Worm (Caenorhabditis elegans) whole organism, L3 larva: ENCODE measurements around the gene srt-22.

Experiments
- R02D3.7 ChIP-seq: fragments of 150-350 bp; optimal IDR thresholded peaks from 2 replicates; lab custom pipeline; 2014; ENCODE audit warnings: missing biosample characterization, missing genetic modification characterization
- ZK546.5 ChIP-seq: sonication (generic microtip); optimal IDR thresholded peaks from 2 replicates; lab custom pipeline; 2017; ENCODE audit warnings: missing biosample characterization, missing genetic modification characterization
- aly-2 ChIP-seq: fragments of 150-350 bp; optimal IDR thresholded peaks from 2 replicates; lab custom pipeline; 2014; ENCODE audit warnings: missing biosample characterization, missing genetic modification characterization
- ama-1 ChIP-seq: fragments of 150-350 bp; optimal IDR thresholded peaks from 2 replicates; lab custom pipeline; 2018
- ceh-16 ChIP-seq: sonication (generic microtip); optimal IDR thresholded peaks from 2 replicates; lab custom pipeline; 2017; ENCODE audit warnings: missing biosample characterization, missing genetic modification characterization
- ceh-28 ChIP-seq: fragments of 150-350 bp; optimal IDR thresholded peaks from 2 replicates; lab custom pipeline; 2014; ENCODE audit warnings: missing biosample characterization, missing genetic modification reagents, missing genetic modification characterization
- ceh-82 ChIP-seq: fragments of 150-350 bp; optimal IDR thresholded peaks from 2 replicates; lab custom pipeline; 2014; ENCODE audit warnings: missing biosample characterization, missing genetic modification characterization
- ceh-9 ChIP-seq: sonication (generic microtip); optimal IDR thresholded peaks from 2 replicates; lab custom pipeline; 2018; ENCODE audit warnings: missing biosample characterization, missing genetic modification characterization
- daf-12 ChIP-seq: fragments of 150-350 bp; optimal IDR thresholded peaks from 2 replicates; lab custom pipeline; 2014; ENCODE audit warnings: missing biosample characterization, missing genetic modification reagents, missing genetic modification characterization
- egl-27 ChIP-seq: sonication (generic microtip); optimal IDR thresholded peaks from 4 replicates; lab custom pipeline; 2017; ENCODE audit warnings: missing biosample characterization, missing genetic modification reagents, missing genetic modification characterization
- egl-5 ChIP-seq: fragments of 150-350 bp; optimal IDR thresholded peaks from 2 replicates; lab custom pipeline; 2017; ENCODE audit warnings: missing biosample characterization, missing genetic modification reagents, missing genetic modification characterization, inconsistent platforms
- elt-1 ChIP-seq: fragments of 150-350 bp; optimal IDR thresholded peaks from 2 replicates; lab custom pipeline; 2014; ENCODE audit warnings: missing biosample characterization, missing genetic modification characterization
- elt-2 ChIP-seq: sonication (generic microtip); optimal IDR thresholded peaks from 2 replicates; lab custom pipeline; 2016; ENCODE audit warnings: missing genetic modification reagents, mild to moderate bottlenecking, missing genetic modification characterization, missing compliant biosample characterization
- elt-3 ChIP-seq, 3 experiments: fragments of 150-350 bp in 1 of 3; sonication (generic microtip) in 2 of 3; optimal IDR thresholded peaks; 2 replicates in 2 of 3; 4 replicates in 1 of 3; lab custom pipeline; 2014 to 2017; ENCODE audit warnings: missing biosample characterization in 3 of 3, missing genetic modification characterization in 3 of 3
- eor-1 ChIP-seq, 2 experiments: fragments of 150-350 bp; optimal IDR thresholded peaks; 2 replicates each; lab custom pipeline; 2014 to 2018; ENCODE audit warnings: missing biosample characterization in 2 of 2, missing genetic modification characterization in 2 of 2
- lin-15B ChIP-seq: fragments of 150-350 bp; optimal IDR thresholded peaks from 2 replicates; lab custom pipeline; 2014; ENCODE audit warnings: missing biosample characterization, missing genetic modification characterization
- lin-39 ChIP-seq: fragments of 150-350 bp; optimal IDR thresholded peaks from 2 replicates; lab custom pipeline; 2018; ENCODE audit warnings: missing biosample characterization, missing genetic modification reagents, missing genetic modification characterization
- lsy-12 ChIP-seq: sonication (generic microtip); optimal IDR thresholded peaks from 2 replicates; lab custom pipeline; 2016; ENCODE audit warnings: mild to moderate bottlenecking, missing genetic modification characterization, missing compliant biosample characterization
- mdl-1 ChIP-seq: fragments of 150-350 bp; optimal IDR thresholded peaks from 2 replicates; lab custom pipeline; 2014; ENCODE audit warnings: missing biosample characterization, missing genetic modification characterization
- nfya-1 ChIP-seq: sonication (generic microtip); optimal IDR thresholded peaks from 2 replicates; lab custom pipeline; 2017; ENCODE audit warnings: missing genetic modification characterization, mild to moderate bottlenecking, missing compliant biosample characterization, antibody characterized with exemption, moderate library complexity; ENCODE audit not compliant: insufficient read depth
- nhr-11 ChIP-seq: fragments of 150-350 bp; optimal IDR thresholded peaks from 2 replicates; lab custom pipeline; 2014; ENCODE audit warnings: missing biosample characterization, missing genetic modification characterization
- nhr-23 ChIP-seq: fragments of 150-350 bp; optimal IDR thresholded peaks from 2 replicates; lab custom pipeline; 2014; ENCODE audit warnings: missing biosample characterization, missing genetic modification reagents, missing genetic modification characterization
- nhr-28 ChIP-seq: fragments of 150-350 bp; optimal IDR thresholded peaks from 2 replicates; lab custom pipeline; 2014; ENCODE audit warnings: missing biosample characterization, missing genetic modification characterization
- nhr-43 ChIP-seq: sonication (generic microtip); optimal IDR thresholded peaks from 2 replicates; lab custom pipeline; 2016; ENCODE audit warnings: mild to moderate bottlenecking, missing genetic modification characterization, missing compliant biosample characterization; ENCODE audit not compliant: poor library complexity, severe bottlenecking
- nhr-76 ChIP-seq: fragments of 150-350 bp; sonication (generic microtip); optimal IDR thresholded peaks from 5 replicates; lab custom pipeline; 2014; ENCODE audit warnings: missing biosample characterization, missing genetic modification characterization
- nhr-77 ChIP-seq: fragments of 150-350 bp; optimal IDR thresholded peaks from 2 replicates; lab custom pipeline; 2014; ENCODE audit warnings: missing biosample characterization, missing genetic modification characterization
- pha-4 ChIP-seq: fragments of 150-350 bp; optimal IDR thresholded peaks from 2 replicates; lab custom pipeline; 2014; ENCODE audit warnings: missing biosample characterization, missing genetic modification reagents, missing genetic modification characterization
- pqm-1 ChIP-seq: fragments of 150-350 bp; optimal IDR thresholded peaks from 2 replicates; lab custom pipeline; 2017; ENCODE audit warnings: missing biosample characterization, missing genetic modification characterization, inconsistent platforms
- sea-2 ChIP-seq: fragments of 150-350 bp; sonication (generic microtip); optimal IDR thresholded peaks from 4 replicates; lab custom pipeline; 2014; ENCODE audit warnings: missing biosample characterization, missing genetic modification reagents, missing genetic modification characterization
- skn-1 ChIP-seq: fragments of 150-350 bp; optimal IDR thresholded peaks from 2 replicates; lab custom pipeline; 2014; ENCODE audit warnings: missing biosample characterization, missing genetic modification characterization
- snpc-4 ChIP-seq: fragments of 150-350 bp; optimal IDR thresholded peaks from 2 replicates; lab custom pipeline; 2014; ENCODE audit warnings: missing biosample characterization, missing genetic modification characterization
- tbx-2 ChIP-seq: sonication (generic microtip); optimal IDR thresholded peaks from 2 replicates; lab custom pipeline; 2016; ENCODE audit warnings: mild to moderate bottlenecking, missing genetic modification characterization, missing compliant biosample characterization
- unc-39 ChIP-seq: sonication (generic microtip); optimal IDR thresholded peaks from 4 replicates; lab custom pipeline; 2017; ENCODE audit warnings: missing biosample characterization, missing genetic modification characterization
- unc-62 ChIP-seq: fragments of 150-350 bp; sonication (generic microtip); optimal IDR thresholded peaks from 4 replicates; lab custom pipeline; 2014; ENCODE audit warnings: missing biosample characterization, missing genetic modification reagents, missing genetic modification characterization
- zag-1 ChIP-seq: fragments of 150-350 bp; optimal IDR thresholded peaks from 2 replicates; lab custom pipeline; 2014; ENCODE audit warnings: missing biosample characterization, missing genetic modification characterization
- ztf-11 ChIP-seq: fragments of 150-350 bp; optimal IDR thresholded peaks from 2 replicates; lab custom pipeline; 2014; ENCODE audit warnings: missing biosample characterization, missing genetic modification characterization
- ztf-4 ChIP-seq: fragments of 150-350 bp; optimal IDR thresholded peaks from 2 replicates; lab custom pipeline; 2014; ENCODE audit warnings: missing biosample characterization, missing genetic modification characterization

Gene srt-22

ce11 chrV:15350615-15351014 is 34.9 kb upstream of the srt-22 start, which contains the start of gene clec-231:
Gene clec-231, minus strand, starts transcription at chrV:15350715.
- TF ChIP-seq nhr-28 (no peak), ama-1 (lab: Kevin White, UChicago) (no peak), lin-39 (tag; lab: Kevin White, UChicago) (no peak), ztf-4 (no peak), egl-27 (tag; lab: Kevin White, UChicago) (no peak), ceh-82 (no peak), sea-2 (GFP tag; lab: Kevin White, UChicago) (no peak), elt-3 (tag; optimal IDR thresholded peaks at IDR 0.05; lab: Kevin White, UChicago) (no peak), snpc-4 (no peak), mdl-1 (tag; lab: Kevin White, UChicago) (no peak), elt-2 (tag; lab: Kevin White, UChicago) (no peak), eor-1 (tag; optimal IDR thresholded peaks at IDR 0.05; lab: Kevin White, UChicago) (no peak), nhr-23 (no peak)

DNA sequence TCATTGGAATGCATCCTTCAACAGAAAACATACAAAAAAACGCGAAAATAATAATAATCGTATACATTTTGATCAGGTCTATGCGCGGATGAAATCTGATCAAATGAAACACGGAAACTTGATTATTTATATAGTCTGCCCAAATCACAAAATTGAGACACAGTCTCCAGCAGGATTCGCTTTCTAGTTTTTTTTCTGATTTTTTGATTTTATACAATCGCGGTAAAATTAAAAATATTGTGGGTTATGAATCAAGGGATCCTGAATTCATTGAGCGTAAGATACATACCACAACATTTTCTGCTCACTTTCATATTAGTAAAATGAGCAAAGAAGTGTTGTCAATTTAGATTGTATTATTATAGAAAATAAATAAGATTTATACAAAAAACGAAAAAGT is 33.3 kb upstream of the srt-22 start, which contains the start of gene clec-230:
clec-230 (minus strand) TSS at position 101 of the 400 bp plus-strand sequence.
- no peak for TF ChIP-seq nhr-11 (tag; lab: Kevin White, UChicago)
- TF ChIP-seq nhr-77 = no peak
- TF ChIP-seq pqm-1 (tag; lab: Kevin White, UChicago) = no peak
- no peak for TF ChIP-seq pha-4 (tag; lab: Kevin White, UChicago)
- no peak for TF ChIP-seq ceh-9 (tag; lab: Kevin White, UChicago)
- no peak for TF ChIP-seq aly-2
- no peak for TF ChIP-seq ZK546.5 (tag; lab: Kevin White, UChicago)
- no peak for TF ChIP-seq elt-1 (tag; lab: Kevin White, UChicago)
- TF ChIP-seq daf-12 (tag; lab: Kevin White, UChicago) = no peak
- TF ChIP-seq nhr-76 = no peak
- TF ChIP-seq ztf-11 (tag; lab: Kevin White, UChicago) = no peak
- TF ChIP-seq zag-1 (tag; lab: Kevin White, UChicago) = no peak
- TF ChIP-seq egl-27 (tag; lab: Kevin White, UChicago) = no peak
- no peak for TF ChIP-seq lsy-12 (tag; lab: Kevin White, UChicago)
- TF ChIP-seq egl-5 = no peak
- TF ChIP-seq elt-3 (tag; optimal IDR thresholded peaks at IDR 0.05; lab: Kevin White, UChicago) = no peak
- TF ChIP-seq lin-39 (tag; lab: Kevin White, UChicago) = no peak
- TF ChIP-seq tbx-2 = no peak

DNA sequence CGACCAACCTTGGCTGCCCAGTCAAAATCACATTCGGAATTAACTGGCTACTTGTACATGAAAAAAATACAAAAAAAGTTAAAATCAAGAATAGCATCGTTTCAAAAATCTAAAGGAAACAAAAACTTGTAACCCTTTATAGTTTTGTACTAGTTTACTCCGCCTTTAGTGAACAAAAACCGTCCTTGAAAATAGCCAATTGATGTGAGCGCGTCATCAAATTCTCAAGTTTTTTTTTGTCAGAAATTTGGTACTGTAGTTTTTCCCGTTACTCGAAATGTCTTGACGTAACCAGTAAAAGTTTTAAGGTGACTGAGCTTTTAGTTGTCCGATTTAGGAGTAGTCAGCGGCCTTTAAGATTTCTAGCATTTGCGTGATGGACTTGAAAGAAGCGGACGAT is 31.6 kb upstream of the srt-22 start, which contains the start of gene C29F3.3:
C29F3.3 (minus strand) TSS at position 101 of the 400 bp plus-strand sequence.
- TF ChIP-seq nhr-43 (tag; lab: Kevin White, UChicago) = no peak
- no peak for TF ChIP-seq egl-5
- no peak for TF ChIP-seq nfya-1 (tag; lab: Kevin White, UChicago)
- TF ChIP-seq ceh-82 = no peak
- no peak for TF ChIP-seq eor-1 (tag; optimal IDR thresholded peaks at IDR 0.05; lab: Kevin White, UChicago)
- no peak for TF ChIP-seq unc-62 (GFP tag; lab: Kevin White, UChicago)
- TF ChIP-seq skn-1 (tag; lab: Kevin White, UChicago) = no peak

DNA sequence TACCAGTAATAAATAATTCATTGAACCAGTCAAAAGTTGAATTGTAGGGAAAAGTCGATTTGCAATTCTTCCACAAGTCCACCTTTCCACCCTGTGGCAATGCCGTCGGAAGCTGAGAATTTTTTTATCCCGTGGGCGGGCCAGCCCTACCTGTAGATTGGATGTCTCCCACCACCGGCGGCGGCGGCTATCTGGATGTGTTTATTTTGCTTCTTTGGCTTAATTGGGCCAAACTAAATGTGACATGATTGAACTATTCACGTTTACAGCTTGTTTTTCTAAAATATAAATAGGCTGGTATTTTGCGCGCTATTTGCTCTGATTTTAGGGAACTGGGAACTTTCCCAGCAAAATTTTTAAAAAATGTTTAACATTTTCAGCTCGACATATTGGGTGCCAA is 28.8 kb upstream of the srt-22 start, which contains the start of gene wrt-8:
wrt-8 (minus strand) TSS at position 101 of the 400 bp plus-strand sequence.
- no peak for TF ChIP-seq ztf-11 (tag; lab: Kevin White, UChicago)
- TF ChIP-seq lin-15B = no peak
- TF ChIP-seq unc-39 (tag; lab: Kevin White, UChicago) = no peak
- TF ChIP-seq sea-2 (GFP tag; lab: Kevin White, UChicago) = no peak
- TF ChIP-seq ZK546.5 (tag; lab: Kevin White, UChicago) = no peak
- TF ChIP-seq skn-1 (tag; lab: Kevin White, UChicago) = no peak
- no peak for TF ChIP-seq lsy-12 (tag; lab: Kevin White, UChicago)
- TF ChIP-seq ceh-16 (tag; lab: Kevin White, UChicago) = no peak
- TF ChIP-seq unc-62 (GFP tag; lab: Kevin White, UChicago) = no peak
- no peak for TF ChIP-seq egl-27 (tag; lab: Kevin White, UChicago)
- no peak for TF ChIP-seq nhr-23
- no peak for TF ChIP-seq eor-1 (tag; optimal IDR thresholded peaks at IDR 0.05; lab: Kevin White, UChicago)
- TF ChIP-seq R02D3.7 (tag; lab: Kevin White, UChicago) = no peak
- TF ChIP-seq snpc-4 = no peak
- TF ChIP-seq ztf-4 = no peak
- no peak for TF ChIP-seq ceh-28 (tag; lab: Kevin White, UChicago)
- no peak for TF ChIP-seq nhr-77
- no peak for TF ChIP-seq ceh-9 (tag; lab: Kevin White, UChicago)
- no peak for TF ChIP-seq elt-2 (tag; lab: Kevin White, UChicago)
